Worm (Caenorhabditis elegans): ENCODE data around the gene imph-1.

ce11 chrIII:4544959-4545358 is 8.5 kb upstream of the imph-1 start, which contains the start of gene M88.3:
- TF ChIP-seq unc-39 (tag; optimal IDR thresholded peaks at IDR 0.05) (no peak), lin-15B (tag; optimal IDR thresholded peaks at IDR 0.05) (no peak), jun-1 (tag; optimal IDR thresholded peaks at IDR 0.05) (no peak), ztf-4 (tag; optimal IDR thresholded peaks at IDR 0.05) (no peak), elt-1 (tag; optimal IDR thresholded peaks at IDR 0.05) (no peak), zag-1 (tag; optimal IDR thresholded peaks at IDR 0.05) (no peak), egl-27 (tag; optimal IDR thresholded peaks at IDR 0.05) (no peak), snpc-4 (tag; optimal IDR thresholded peaks at IDR 0.05) (no peak)

Data from whole organism, L3 larva.